Worm (Caenorhabditis elegans): ENCODE measurements around the gene ZK370.6.

DNA sequence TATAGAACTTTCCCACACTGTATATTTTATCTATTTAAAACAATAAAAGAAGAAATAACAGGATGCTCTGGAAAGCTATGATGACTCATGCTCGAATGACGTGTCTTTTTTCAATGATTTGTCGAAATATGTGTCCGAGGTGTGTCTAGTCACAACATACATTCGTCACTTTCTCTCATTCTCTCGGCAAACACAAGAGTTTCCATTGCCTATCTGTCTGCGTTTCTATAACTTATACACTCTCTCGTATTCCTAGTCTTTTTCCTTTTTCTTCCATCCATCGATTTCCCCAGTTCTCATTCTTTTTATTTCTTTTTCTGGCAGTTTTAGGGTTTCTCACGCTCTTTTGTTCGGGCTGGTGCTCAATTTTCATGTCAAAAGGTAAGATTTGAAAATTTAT is 47.0 kb downstream of the ZK370.6 start:
- peak; percentile 31 for TF ChIP-seq ama-1 (optimal IDR thresholded peaks at IDR 0.05)
- peak; percentile 95 for TF ChIP-seq fos-1 (tag; optimal IDR thresholded peaks at IDR 0.05)
- peak in 1 of 2 experiments; percentile 50 for TF ChIP-seq lsy-2 (tag; optimal IDR thresholded peaks at IDR 0.05)
- TF ChIP-seq lin-39 (tag; optimal IDR thresholded peaks at IDR 0.05) = no peak
- TF ChIP-seq dmd-4 (tag; optimal IDR thresholded peaks at IDR 0.05) = no peak
- TF ChIP-seq mdl-1 (tag; optimal IDR thresholded peaks at IDR 0.05) = no peak
- TF ChIP-seq ceh-16 (tag; optimal IDR thresholded peaks at IDR 0.05) = no peak
- TF ChIP-seq nhr-129 (tag; optimal IDR thresholded peaks at IDR 0.05) = peak; percentile 16
- TF ChIP-seq aly-2 (tag; optimal IDR thresholded peaks at IDR 0.05) = no peak
- TF ChIP-seq lin-13 (GFP tag; optimal IDR thresholded peaks at IDR 0.05) = no peak
